Fruit fly (Drosophila melanogaster): Measurements from ENCODE around the gene Dad.

The Dad gene

dm6 chr3R:17056183-17056904, 2.5 kb downstream of the Dad start (continued):
- TF ChIP-seq hbn (GFP tag; IDR thresholded peaks at IDR 0.05; ENCODE audit: partially characterized antibody): no peak; the same call in 1 of the 2 replicates
- no peak for TF ChIP-seq CG4328 (GFP tag; optimal IDR thresholded peaks at IDR 0.05)
- no peak for TF ChIP-seq CG3407 (GFP tag; optimal IDR thresholded peaks at IDR 0.05)
- no peak for TF ChIP-seq dan (GFP tag; IDR thresholded peaks at IDR 0.05)
- no peak for TF ChIP-seq Taf1 (GFP tag; IDR thresholded peaks at IDR 0.05)
- TF ChIP-seq HLHmδ (GFP tag; optimal IDR thresholded peaks at IDR 0.05): peak; percentile 64
- TF ChIP-seq CG43689 (GFP tag; IDR thresholded peaks at IDR 0.05): no peak
- TF ChIP-seq sob (GFP tag; IDR thresholded peaks at IDR 0.05): peak; percentile 16; the same call in 1 of the 2 replicates
- TF ChIP-seq lilli (GFP tag; optimal IDR thresholded peaks at IDR 0.05): peak; percentile 23
- peak; percentile 42 for TF ChIP-seq vvl (GFP tag; IDR thresholded peaks at IDR 0.05)
- no peak for TF ChIP-seq CG10565 (GFP tag; optimal IDR thresholded peaks at IDR 0.05)
- TF ChIP-seq CG13894 (tag; optimal IDR thresholded peaks at IDR 0.05): peak; percentile 74
- no peak for TF ChIP-seq eyg (GFP tag; optimal IDR thresholded peaks at IDR 0.05)
- TF ChIP-seq Ptx1 (GFP tag; IDR thresholded peaks at IDR 0.05): no peak
- TF ChIP-seq row (GFP tag; IDR thresholded peaks at IDR 0.05): no peak
- TF ChIP-seq repo (GFP tag; optimal IDR thresholded peaks at IDR 0.05): no peak
- TF ChIP-seq nmo (GFP tag; optimal IDR thresholded peaks at IDR 0.05): peak; percentile 51
- peak; percentile 96 for TF ChIP-seq Adf1 (GFP tag; IDR thresholded peaks at IDR 0.05)
- TF ChIP-seq Optix (GFP tag; IDR thresholded peaks at IDR 0.05): no peak
- TF ChIP-seq dpn (GFP tag; optimal IDR thresholded peaks at IDR 0.05): no peak
- TF ChIP-seq pb (GFP tag; optimal IDR thresholded peaks at IDR 0.05): peak; percentile 18
- no peak for TF ChIP-seq CG6683 (GFP tag; optimal IDR thresholded peaks at IDR 0.05)
- TF ChIP-seq btn (GFP tag; optimal IDR thresholded peaks at IDR 0.05): no peak
- TF ChIP-seq CG18599 (GFP tag; optimal IDR thresholded peaks at IDR 0.05): peak; percentile 47
- no peak for TF ChIP-seq h (optimal IDR thresholded peaks at IDR 0.05)
- TF ChIP-seq sna (GFP tag; IDR thresholded peaks at IDR 0.05; ENCODE audit: partially characterized antibody): peak; percentile 57
- no peak for TF ChIP-seq Lim3 (GFP tag; IDR thresholded peaks at IDR 0.05)
- TF ChIP-seq CG6175 (GFP tag; IDR thresholded peaks at IDR 0.05): peak; percentile 97
- TF ChIP-seq seq (GFP tag; IDR thresholded peaks at IDR 0.05): no peak
- no peak for TF ChIP-seq ems (GFP tag; optimal IDR thresholded peaks at IDR 0.05)
- TF ChIP-seq zen (tag; optimal IDR thresholded peaks at IDR 0.05): peak; percentile 81
- no peak for TF ChIP-seq Ada2b (GFP tag; IDR thresholded peaks at IDR 0.05)
- TF ChIP-seq cato (GFP tag; optimal IDR thresholded peaks at IDR 0.05; ENCODE audit: borderline replicate concordance): no peak
- no peak for TF ChIP-seq CG10959 (GFP tag; IDR thresholded peaks at IDR 0.05)
- TF ChIP-seq peb (GFP tag; IDR thresholded peaks at IDR 0.05): no peak
- no peak for TF ChIP-seq pnt (GFP tag; optimal IDR thresholded peaks at IDR 0.05)
- no peak for TF ChIP-seq CG3838 (GFP tag; optimal IDR thresholded peaks at IDR 0.05)
- TF ChIP-seq ind (GFP tag; optimal IDR thresholded peaks at IDR 0.05): no peak
- no peak for TF ChIP-seq TFAM (GFP tag; optimal IDR thresholded peaks at IDR 0.05)
- no peak for TF ChIP-seq sens-2 (GFP tag; IDR thresholded peaks at IDR 0.05)
- TF ChIP-seq tap (tag; optimal IDR thresholded peaks at IDR 0.05): no peak
- peak; percentile 86 for TF ChIP-seq pros (GFP tag; optimal IDR thresholded peaks at IDR 0.05)
- TF ChIP-seq schlank (tag; optimal IDR thresholded peaks at IDR 0.05): no peak
- TF ChIP-seq tgo (GFP tag; IDR thresholded peaks at IDR 0.05): no peak
- TF ChIP-seq Dfd (GFP tag; optimal IDR thresholded peaks at IDR 0.05): no peak
- TF ChIP-seq CG6765 (GFP tag; optimal IDR thresholded peaks at IDR 0.05): peak; percentile 62
- TF ChIP-seq D19B (GFP tag; optimal IDR thresholded peaks at IDR 0.05): no peak
- no peak for TF ChIP-seq MESR4 (GFP tag; optimal IDR thresholded peaks at IDR 0.05)
- no peak for TF ChIP-seq Hr39 (optimal IDR thresholded peaks at IDR 0.05)
- TF ChIP-seq HHEX (GFP tag; optimal IDR thresholded peaks at IDR 0.05): no peak
- no peak for TF ChIP-seq CG16813 (GFP tag; IDR thresholded peaks at IDR 0.05; ENCODE audit: partially characterized antibody)
- no peak for TF ChIP-seq yki (optimal IDR thresholded peaks at IDR 0.05)

Data from whole organism, embryonic.